Fruit fly (Drosophila melanogaster) whole organism, pupa: ENCODE results near the gene AANATL3.

ENCODE experiments used
- CG10348 ChIP-seq: fragments of 200-800 bp; sonication (Bioruptor generic); IDR thresholded peaks from 2 replicates; pipeline ENCODE4 v1.3.6; 2022; ENCODE audit warnings: missing biosample characterization, missing genetic modification characterization
- CG12605 ChIP-seq: fragments of 200-800 bp; sonication (Bioruptor generic); IDR thresholded peaks from 2 replicates; pipeline ENCODE4 v1.3.6; 2022; ENCODE audit warnings: missing biosample characterization, missing genetic modification characterization
- CG13204 ChIP-seq: fragments of 200-800 bp; sonication (Bioruptor generic); optimal IDR thresholded peaks from 2 replicates; lab custom pipeline; 2018; ENCODE audit warnings: missing biosample characterization, mild to moderate bottlenecking, missing genetic modification characterization, moderate library complexity
- CG14655 ChIP-seq: fragments of 200-800 bp; sonication (Bioruptor generic); optimal IDR thresholded peaks from 3 replicates; lab custom pipeline; 2017; ENCODE audit warnings: mild to moderate bottlenecking, missing biosample characterization, missing genetic modification reagents, missing genetic modification characterization
- CG15710 ChIP-seq: fragments of 200-800 bp; sonication (Bioruptor generic); optimal IDR thresholded peaks from 2 replicates; lab custom pipeline; 2018; ENCODE audit warnings: missing biosample characterization, mild to moderate bottlenecking, missing genetic modification characterization, moderate library complexity
- CG17806 ChIP-seq: fragments of 200-800 bp; sonication (Bioruptor generic); optimal IDR thresholded peaks from 2 replicates; lab custom pipeline; 2018; ENCODE audit warnings: missing biosample characterization, mild to moderate bottlenecking, missing genetic modification characterization, moderate library complexity
- CG32121 ChIP-seq: fragments of 200-800 bp; sonication (Bioruptor generic); IDR thresholded peaks from 2 replicates; pipeline ENCODE4 v1.3.6; 2022; ENCODE audit warnings: missing biosample characterization, missing genetic modification characterization
- CG34367 ChIP-seq: fragments of 200-800 bp; sonication (Bioruptor generic); optimal IDR thresholded peaks from 2 replicates; lab custom pipeline; 2018; ENCODE audit warnings: missing biosample characterization, mild to moderate bottlenecking, missing genetic modification characterization
- CG4496 ChIP-seq: fragments of 200-800 bp; sonication (Bioruptor generic); IDR thresholded peaks from 3 replicates; pipeline ENCODE4 v1.3.6; 2022; ENCODE audit warnings: missing biosample characterization, missing genetic modification characterization
- CG8159 ChIP-seq: fragments of 200-800 bp; sonication (Bioruptor generic); optimal IDR thresholded peaks from 3 replicates; lab custom pipeline; 2018; ENCODE audit warnings: missing biosample characterization, mild to moderate bottlenecking, missing genetic modification characterization, moderate library complexity
- CG8301 ChIP-seq: fragments of 200-800 bp; sonication (Bioruptor generic); optimal IDR thresholded peaks from 2 replicates; lab custom pipeline; 2018; ENCODE audit warnings: missing biosample characterization, mild to moderate bottlenecking, missing genetic modification characterization
- CG9948 ChIP-seq: fragments of 200-800 bp; sonication (Bioruptor generic); optimal IDR thresholded peaks from 2 replicates; lab custom pipeline; 2018; ENCODE audit warnings: missing biosample characterization, mild to moderate bottlenecking, missing genetic modification characterization, moderate library complexity
- D1 ChIP-seq: fragments of 200-800 bp; sonication (Bioruptor generic); optimal IDR thresholded peaks from 2 replicates; lab custom pipeline; 2018; ENCODE audit warnings: missing biosample characterization, mild to moderate bottlenecking, missing genetic modification characterization, moderate library complexity
- EcR ChIP-seq: fragments of 200-800 bp; sonication (Bioruptor generic); optimal IDR thresholded peaks from 3 replicates; lab custom pipeline; 2019; ENCODE audit warnings: missing biosample characterization, missing genetic modification characterization, mild to moderate bottlenecking, moderate library complexity, missing genetic modification reagents
- Ets98B ChIP-seq: fragments of 200-800 bp; sonication (Bioruptor generic); IDR thresholded peaks from 2 replicates; pipeline ENCODE4 v1.3.6; 2022; ENCODE audit warnings: missing biosample characterization, missing genetic modification characterization
- Pif1A ChIP-seq: fragments of 200-800 bp; sonication (Bioruptor generic); optimal IDR thresholded peaks from 3 replicates; lab custom pipeline; 2016; ENCODE audit warnings: missing biosample characterization, missing genetic modification characterization
- Pif1B ChIP-seq: fragments of 200-800 bp; sonication (Bioruptor generic); optimal IDR thresholded peaks from 3 replicates; lab custom pipeline; 2016; ENCODE audit warnings: missing biosample characterization, missing genetic modification characterization
- Snoo ChIP-seq: fragments of 200-800 bp; sonication (Bioruptor generic); optimal IDR thresholded peaks from 3 replicates; lab custom pipeline; 2017; ENCODE audit warnings: missing biosample characterization, mild to moderate bottlenecking, missing genetic modification characterization, inconsistent platforms
- fd96Ca ChIP-seq: fragments of 200-800 bp; sonication (Bioruptor generic); IDR thresholded peaks from 3 replicates; pipeline ENCODE4 v1.3.6; 2022; ENCODE audit warnings: missing biosample characterization, missing genetic modification characterization
- gl ChIP-seq: fragments of 200-800 bp; sonication (Bioruptor generic); optimal IDR thresholded peaks from 2 replicates; lab custom pipeline; 2018; ENCODE audit warnings: missing biosample characterization, mild to moderate bottlenecking, missing genetic modification characterization
- rn ChIP-seq: fragments of 200-800 bp; sonication (Bioruptor generic); IDR thresholded peaks from 2 replicates; pipeline ENCODE4 v1.3.6; 2022; ENCODE audit warnings: missing biosample characterization, missing genetic modification characterization

Gene AANATL3

DNA sequence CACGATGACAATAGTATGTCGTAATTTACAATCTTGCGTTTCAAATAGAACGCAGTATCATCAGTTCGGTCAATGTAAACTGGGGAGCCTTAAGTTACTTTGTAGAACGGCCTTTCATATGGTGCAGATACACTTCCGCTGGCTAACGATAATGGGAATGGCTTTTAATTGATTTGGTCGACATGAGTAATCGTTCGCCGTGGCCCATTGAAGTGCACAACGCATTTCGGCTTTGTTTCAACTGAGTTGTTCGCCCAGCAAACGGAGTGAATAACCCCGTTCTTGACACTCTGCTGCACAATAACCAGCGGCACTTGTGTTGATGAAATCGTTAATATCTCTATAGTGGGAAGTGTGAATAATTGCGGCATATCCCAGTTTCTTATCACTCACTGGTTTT, 42.3 kb upstream of the AANATL3 start:
- no peak for TF ChIP-seq CG17806 (tag; lab: Kevin White, UChicago)
- peak; percentile 84 for TF ChIP-seq EcR (GFP tag; lab: Kevin White, UChicago)

DNA sequence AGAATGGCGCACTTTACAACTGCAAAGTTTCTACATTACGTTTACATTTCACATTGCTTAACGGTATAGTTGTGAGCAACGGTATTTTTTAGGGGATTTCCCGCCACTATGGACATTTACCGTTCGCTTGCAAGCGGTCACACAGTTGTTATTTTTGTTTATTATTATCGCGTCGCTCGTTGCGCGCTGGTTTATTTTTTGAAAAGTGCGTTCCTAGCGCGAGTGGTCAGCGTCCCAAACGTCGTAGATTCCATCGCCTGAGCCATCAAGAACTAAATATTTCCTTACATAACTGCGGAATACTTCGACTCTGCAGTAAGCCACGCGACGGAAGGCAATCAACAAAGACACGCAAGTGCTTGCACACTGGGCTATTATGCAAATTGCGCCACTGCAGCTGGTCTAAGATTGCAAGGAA, 40.6 kb upstream of the AANATL3 start, which contains the start of gene bwa:
TSS of gene bwa (plus strand) at position 159 of the 418 bp plus-strand sequence.
- TF ChIP-seq gl, result peak; percentile 19
- TF ChIP-seq fd96Ca (GFP tag; lab: Robert Waterston, UW), result peak; percentile 36; the same call in 1 of the 3 replicates
- TF ChIP-seq CG8159 (tag; lab: Kevin White, UChicago), result no peak
- TF ChIP-seq CG12605, result no peak
- no peak for TF ChIP-seq CG8301
- peak; percentile 13 for TF ChIP-seq EcR (GFP tag; lab: Kevin White, UChicago)

DNA sequence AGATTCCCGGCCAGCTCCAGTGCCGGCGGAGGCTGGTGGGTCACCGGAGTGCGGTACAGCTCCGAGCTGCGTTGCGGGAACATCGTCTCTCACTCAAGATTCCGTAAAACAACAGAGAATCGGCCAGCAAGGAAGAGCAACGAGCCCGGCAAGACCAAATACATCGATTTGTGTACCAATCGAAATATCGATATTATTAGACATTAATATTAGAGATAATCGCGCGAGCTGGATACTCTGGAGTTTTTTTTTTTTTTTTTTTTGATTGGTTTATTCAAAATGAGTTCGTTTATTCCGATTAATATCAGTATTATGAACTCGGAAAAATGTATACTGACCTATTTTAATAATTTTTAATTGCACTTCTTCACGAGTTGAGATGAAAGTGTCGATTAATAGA, 39.9 kb upstream of the AANATL3 start, which contains the start of gene vls:
TSS of gene vls (minus strand) at position 164 of the 400 bp plus-strand sequence.
- TF ChIP-seq fd96Ca (GFP tag; lab: Robert Waterston, UW) (no peak), EcR (GFP tag; lab: Kevin White, UChicago) (no peak), Snoo (tag; lab: Kevin White, UChicago) (no peak), gl (no peak), rn (GFP tag; lab: Robert Waterston, UW) (no peak), CG4496 (no peak), CG10348 (no peak), CG12605 (no peak), CG14655 (no peak), CG32121 (GFP tag; lab: Robert Waterston, UW) (no peak), CG9948 (tag; lab: Kevin White, UChicago) (no peak), CG13204 (GFP tag; lab: Kevin White, UChicago) (no peak), CG17806 (tag; lab: Kevin White, UChicago) (no peak), CG8301 (no peak), Pif1A (GFP tag; lab: Kevin White, UChicago) (no peak), Ets98B (GFP tag; lab: Robert Waterston, UW) (no peak), CG15710 (tag; lab: Kevin White, UChicago) (no peak)
- TF ChIP-seq, all 21 proteins: peak for 0

DNA sequence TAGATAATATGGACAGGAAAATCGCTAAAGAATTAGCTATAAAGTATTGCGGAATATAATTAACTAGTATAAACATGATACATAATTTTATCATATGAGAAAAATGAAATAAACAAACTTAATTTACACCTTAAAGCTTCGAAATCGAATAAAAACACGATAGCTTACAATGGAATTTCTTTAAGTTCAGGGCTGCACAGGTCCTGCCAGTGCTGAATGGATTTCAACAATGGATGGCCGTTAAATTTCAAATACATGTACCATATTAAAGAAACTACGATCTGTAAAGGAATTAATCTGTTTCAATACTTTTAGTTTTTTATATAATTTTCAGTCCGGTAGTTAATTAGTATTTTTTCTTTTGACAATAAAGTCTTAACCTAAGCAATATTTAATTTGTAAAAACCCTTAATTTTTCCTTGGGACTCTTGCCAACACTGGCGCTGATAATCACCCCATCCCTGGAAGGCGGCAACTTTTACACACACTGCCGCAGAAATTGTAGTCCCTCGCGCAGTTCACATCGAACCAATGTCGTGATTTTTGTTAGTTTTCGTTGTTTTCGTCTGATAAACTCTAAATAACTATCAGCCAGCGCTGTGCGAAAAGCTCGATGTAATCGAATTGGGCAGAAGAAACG, 35.5 kb upstream of the AANATL3 start, which contains the start of the genes barr and lok:
TSS of gene barr (minus strand) at position 353 of the 640 bp plus-strand sequence.
TSS of gene lok (plus strand) at position 405 of the 640 bp plus-strand sequence.
- TF ChIP-seq CG9948 (tag; lab: Kevin White, UChicago) (peak; percentile 17), CG8159 (tag; lab: Kevin White, UChicago) (peak; percentile 37), CG15710 (tag; lab: Kevin White, UChicago) (peak; percentile 20), gl (no peak), EcR (GFP tag; lab: Kevin White, UChicago) (no peak)

DNA sequence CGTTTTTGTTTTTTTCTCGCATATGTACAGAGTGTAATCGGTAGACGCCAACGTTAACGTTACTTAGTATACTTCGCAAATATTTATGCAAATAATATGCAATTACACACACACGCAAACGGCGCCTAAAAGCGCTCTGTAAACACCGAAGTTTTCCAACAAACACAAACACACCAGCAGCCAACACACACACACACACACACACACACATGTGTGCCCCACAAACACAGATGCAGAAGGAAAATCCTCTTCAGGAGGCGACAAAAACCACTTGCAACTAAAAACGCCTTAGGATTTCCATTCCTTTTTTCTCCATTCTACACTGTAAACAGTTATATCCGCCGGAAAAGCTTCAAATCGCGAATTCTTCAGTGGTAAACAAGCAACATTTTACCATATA, 31.8 kb upstream of the AANATL3 start:
- TF ChIP-seq CG4496 (no peak), Pif1B (GFP tag; lab: Kevin White, UChicago) (no peak), EcR (GFP tag; lab: Kevin White, UChicago) (no peak), D1 (tag; lab: Kevin White, UChicago) (no peak), CG34367 (tag; lab: Kevin White, UChicago) (no peak), Ets98B (GFP tag; lab: Robert Waterston, UW) (no peak), rn (GFP tag; lab: Robert Waterston, UW) (no peak)

DNA sequence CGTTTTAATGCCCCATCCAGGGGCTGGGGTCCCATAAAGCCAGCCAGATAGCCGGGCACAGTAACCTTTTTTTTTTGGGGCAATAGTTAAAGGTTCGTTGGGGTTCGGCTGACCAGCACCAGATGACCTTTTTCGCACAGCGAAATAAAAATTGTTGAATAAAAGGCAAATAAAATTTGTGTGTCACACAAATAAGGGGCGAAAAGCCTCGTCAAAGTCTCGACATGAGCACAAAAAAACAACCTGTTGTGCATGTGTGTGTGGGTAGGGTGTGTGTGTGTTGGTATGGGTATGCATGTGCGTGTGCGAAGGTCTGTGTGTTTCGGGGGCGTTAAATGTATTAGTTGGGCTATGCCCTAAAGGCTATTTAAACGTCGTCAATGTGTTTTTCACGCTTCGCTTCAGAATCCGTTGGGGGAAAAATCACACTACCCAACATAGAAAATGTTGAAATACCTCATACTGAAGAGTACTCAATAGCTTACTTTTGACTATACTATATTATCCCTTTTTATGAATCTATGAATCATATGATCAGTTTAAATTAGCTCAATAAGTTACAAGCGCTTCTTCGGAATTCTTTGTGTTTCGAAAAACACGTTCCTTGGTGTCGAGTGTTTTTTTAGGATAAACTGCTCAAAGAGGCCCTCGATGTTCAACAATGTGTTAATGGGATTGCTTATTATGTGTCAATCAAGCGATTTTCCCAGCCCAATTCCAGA, 25.7 kb upstream of the AANATL3 start:
- TF ChIP-seq CG12605, result no peak
- TF ChIP-seq Snoo (tag; lab: Kevin White, UChicago), result no peak
- TF ChIP-seq CG32121 (GFP tag; lab: Robert Waterston, UW), result no peak
- TF ChIP-seq Pif1A (GFP tag; lab: Kevin White, UChicago), result no peak
- TF ChIP-seq Ets98B (GFP tag; lab: Robert Waterston, UW), result no peak
- TF ChIP-seq CG4496, result no peak
- no peak for TF ChIP-seq CG8301
- TF ChIP-seq, all 21 proteins: peak for 0

DNA sequence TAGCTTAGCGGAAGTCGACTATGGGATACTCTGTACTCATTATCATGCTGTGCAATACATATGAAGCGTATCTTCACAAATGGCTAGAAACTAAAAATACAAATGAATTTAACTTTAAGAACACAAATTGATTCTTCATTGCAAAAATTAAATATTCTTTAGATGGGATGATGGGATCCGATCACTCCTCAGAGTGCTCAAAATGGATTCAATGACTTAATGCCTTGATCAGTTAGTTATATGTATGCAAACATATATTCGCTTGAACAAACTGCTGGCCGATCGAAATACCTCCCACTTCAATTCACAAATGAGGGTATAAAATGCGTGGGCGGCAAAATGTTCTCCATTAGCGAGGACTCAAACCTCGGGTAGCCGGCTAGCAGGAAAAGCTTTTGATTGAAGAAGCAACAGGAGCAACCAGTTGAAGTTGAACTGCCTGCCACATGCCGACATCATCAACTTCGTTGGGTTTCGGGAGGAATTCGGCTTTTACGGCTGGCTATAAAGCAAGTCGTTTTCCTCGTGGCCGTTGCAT, 1.8 kb upstream of the AANATL3 start, which contains the start of gene sNPF:
TSS of gene sNPF (plus strand) at position 534 of the 538 bp plus-strand sequence.
- TF ChIP-seq CG8159 (tag; lab: Kevin White, UChicago), result peak; percentile 77
- TF ChIP-seq CG14655, result peak; percentile 79
- peak; percentile 32 for TF ChIP-seq D1 (tag; lab: Kevin White, UChicago)
- TF ChIP-seq CG15710 (tag; lab: Kevin White, UChicago), result peak; percentile 83
- TF ChIP-seq CG34367 (tag; lab: Kevin White, UChicago), result peak; percentile 77
- peak; percentile 69 for TF ChIP-seq Pif1B (GFP tag; lab: Kevin White, UChicago)
- TF ChIP-seq EcR (GFP tag; lab: Kevin White, UChicago), result no peak
- no peak for TF ChIP-seq CG13204 (GFP tag; lab: Kevin White, UChicago)
- TF ChIP-seq CG17806 (tag; lab: Kevin White, UChicago), result no peak
- TF ChIP-seq gl, result peak; percentile 20
- TF ChIP-seq fd96Ca (GFP tag; lab: Robert Waterston, UW), result no peak
- peak; percentile 57 for TF ChIP-seq Pif1A (GFP tag; lab: Kevin White, UChicago)
- peak; percentile 50; the same call in 1 of the 2 replicates for TF ChIP-seq CG12605
- no peak for TF ChIP-seq CG4496
- peak; percentile 49; the same call in 1 of the 2 replicates for TF ChIP-seq rn (GFP tag; lab: Robert Waterston, UW)
- no peak for TF ChIP-seq Ets98B (GFP tag; lab: Robert Waterston, UW)
- peak; percentile 36 for TF ChIP-seq Snoo (tag; lab: Kevin White, UChicago)
- TF ChIP-seq CG10348, result no peak
- no peak for TF ChIP-seq CG8301
- TF ChIP-seq CG9948 (tag; lab: Kevin White, UChicago), result no peak
